Worm (Caenorhabditis elegans) whole organism, young adult: ENCODE measurements around the gene B0457.2.

Experiments used
- B0035.1 ChIP-seq: sonication (generic microtip); optimal IDR thresholded peaks from 2 replicates; lab custom pipeline; 2016; ENCODE audit warnings: missing genetic modification characterization, mild to moderate bottlenecking, missing compliant biosample characterization, missing genotype, missing genetic modification reagents
- F10E7.11 ChIP-seq: sonication (generic microtip); optimal IDR thresholded peaks from 2 replicates; lab custom pipeline; 2017; ENCODE audit warnings: mild to moderate bottlenecking, missing genetic modification characterization, moderate library complexity, missing compliant biosample characterization
- F23B12.7 ChIP-seq: sonication (generic microtip); optimal IDR thresholded peaks from 2 replicates; lab custom pipeline; 2017; ENCODE audit warnings: missing genetic modification characterization, mild to moderate bottlenecking, missing compliant biosample characterization, antibody characterized with exemption, moderate library complexity; ENCODE audit not compliant: insufficient read depth
- F33H1.4 ChIP-seq: fragments of 200-800 bp; sonication (Bioruptor generic); IDR thresholded peaks from 2 replicates; pipeline ENCODE4 v1.3.6; 2022; ENCODE audit warnings: missing genetic modification reagents, missing genetic modification characterization, missing compliant biosample characterization
- F57A8.1 ChIP-seq: fragments of 200-800 bp; sonication (Bioruptor generic); optimal IDR thresholded peaks from 2 replicates; lab custom pipeline; 2018; ENCODE audit warnings: mild to moderate bottlenecking, missing genetic modification characterization, moderate library complexity, missing compliant biosample characterization
- F57C9.4 ChIP-seq: sonication (generic microtip); optimal IDR thresholded peaks from 2 replicates; lab custom pipeline; 2017; ENCODE audit warnings: mild to moderate bottlenecking, missing genetic modification characterization, missing compliant biosample characterization
- Y53G8AR.9 ChIP-seq: fragments of 200-800 bp; sonication (Bioruptor generic); conservative IDR thresholded peaks from 2 replicates; pipeline ENCODE4 v1.3.6; 2022; ENCODE audit warnings: missing genetic modification reagents, missing genetic modification characterization, missing compliant biosample characterization
- Y79H2A.3 ChIP-seq: fragments of 200-800 bp; sonication (Bioruptor generic); conservative IDR thresholded peaks from 2 replicates; pipeline ENCODE4 v1.3.6; 2022; ENCODE audit warnings: missing genetic modification reagents, missing genetic modification characterization, missing compliant biosample characterization
- aptf-2 ChIP-seq: fragments of 200-800 bp; sonication (Bioruptor generic); conservative IDR thresholded peaks from 2 replicates; pipeline ENCODE4 v1.3.6; 2022; ENCODE audit warnings: missing genetic modification reagents, missing genetic modification characterization, missing compliant biosample characterization
- atf-7 ChIP-seq: sonication (generic microtip); optimal IDR thresholded peaks from 2 replicates; lab custom pipeline; 2017; ENCODE audit warnings: mild to moderate bottlenecking, missing genetic modification characterization, missing compliant biosample characterization
- ceh-58 ChIP-seq: fragments of 200-800 bp; sonication (Bioruptor generic); IDR thresholded peaks from 2 replicates; pipeline ENCODE4 v1.3.6; 2022; ENCODE audit warnings: missing genetic modification characterization, missing compliant biosample characterization
- ceh-91 ChIP-seq: fragments of 200-800 bp; sonication (Bioruptor generic); IDR thresholded peaks from 2 replicates; pipeline ENCODE4 v1.3.6; 2022; ENCODE audit warnings: missing genetic modification reagents, missing genetic modification characterization, missing compliant biosample characterization
- dpl-1 ChIP-seq: fragments of 150-350 bp; optimal IDR thresholded peaks from 2 replicates; lab custom pipeline; 2014; ENCODE audit warnings: missing biosample characterization, missing genetic modification reagents, missing genetic modification characterization
- efl-1 ChIP-seq: fragments of 150-350 bp; optimal IDR thresholded peaks from 2 replicates; lab custom pipeline; 2014; ENCODE audit warnings: missing biosample characterization, missing genetic modification reagents, missing genetic modification characterization
- gei-17 ChIP-seq: fragments of 200-800 bp; sonication (Bioruptor generic); optimal IDR thresholded peaks from 2 replicates; lab custom pipeline; 2018; ENCODE audit warnings: mild to moderate bottlenecking, missing genetic modification characterization, missing compliant biosample characterization
- him-1 ChIP-seq: sonication (generic microtip); optimal IDR thresholded peaks from 2 replicates; lab custom pipeline; 2016; ENCODE audit warnings: missing genotype, missing genetic modification reagents, missing genetic modification characterization, missing compliant biosample characterization
- hlh-12 ChIP-seq: sonication (generic microtip); optimal IDR thresholded peaks from 2 replicates; lab custom pipeline; 2016; ENCODE audit warnings: missing genetic modification characterization, missing compliant biosample characterization
- hlh-26 ChIP-seq: fragments of 200-800 bp; sonication (Bioruptor generic); conservative IDR thresholded peaks from 2 replicates; pipeline ENCODE4 v1.3.6; 2022; ENCODE audit warnings: missing genetic modification reagents, missing genetic modification characterization, missing compliant biosample characterization
- hmg-1.2 ChIP-seq: fragments of 200-800 bp; sonication (Bioruptor generic); IDR thresholded peaks from 2 replicates; pipeline ENCODE4 v1.3.6; 2022; ENCODE audit warnings: missing genetic modification reagents, missing genetic modification characterization, missing compliant biosample characterization
- lag-1 ChIP-seq: fragments of 200-800 bp; sonication (Bioruptor generic); IDR thresholded peaks from 2 replicates; pipeline ENCODE4 v1.3.6; 2022; ENCODE audit warnings: missing genetic modification reagents, missing genetic modification characterization, missing compliant biosample characterization
- let-607 ChIP-seq, 2 experiments: fragments of 200-800 bp in 1 of 2; sonication (Bioruptor generic) in 1 of 2; sonication (generic microtip) in 1 of 2; optimal IDR thresholded peaks; 2 replicates each; lab custom pipeline; 2016 to 2018; ENCODE audit warnings: mild to moderate bottlenecking in 2 of 2, missing compliant biosample characterization in 2 of 2, missing genetic modification characterization in 2 of 2, moderate library complexity in 2 of 2, missing genotype in 1 of 2
- lin-54 ChIP-seq: fragments of 200-800 bp; sonication (Bioruptor generic); optimal IDR thresholded peaks from 2 replicates; lab custom pipeline; 2018; ENCODE audit warnings: mild to moderate bottlenecking, missing genetic modification characterization, missing compliant biosample characterization
- lir-1 ChIP-seq: fragments of 200-800 bp; sonication (Bioruptor generic); conservative IDR thresholded peaks from 2 replicates; pipeline ENCODE4 v1.3.6; 2022; ENCODE audit warnings: missing genetic modification reagents, missing genetic modification characterization, missing compliant biosample characterization
- lsl-1 ChIP-seq: fragments of 200-800 bp; sonication (Bioruptor generic); optimal IDR thresholded peaks from 2 replicates; lab custom pipeline; 2018; ENCODE audit warnings: mild to moderate bottlenecking, missing genetic modification characterization, moderate library complexity, missing compliant biosample characterization
- madf-6 ChIP-seq: fragments of 200-800 bp; sonication (Bioruptor generic); IDR thresholded peaks from 2 replicates; pipeline ENCODE4 v1.3.6; 2022; ENCODE audit warnings: missing genetic modification reagents, missing genetic modification characterization, missing compliant biosample characterization
- madf-8 ChIP-seq: fragments of 200-800 bp; sonication (Bioruptor generic); conservative IDR thresholded peaks from 2 replicates; pipeline ENCODE4 v1.3.6; 2022; ENCODE audit warnings: missing genetic modification reagents, missing genetic modification characterization, missing compliant biosample characterization
- mcd-1 ChIP-seq: fragments of 200-800 bp; sonication (Bioruptor generic); IDR thresholded peaks from 2 replicates; pipeline ENCODE4 v1.3.6; 2022; ENCODE audit warnings: missing genetic modification reagents, missing genetic modification characterization, missing compliant biosample characterization
- mel-28 ChIP-seq: sonication (generic microtip); optimal IDR thresholded peaks from 2 replicates; lab custom pipeline; 2016; ENCODE audit warnings: borderline replicate concordance, mild to moderate bottlenecking, missing genetic modification characterization, missing compliant biosample characterization
- mes-4 ChIP-seq: sonication (generic microtip); optimal IDR thresholded peaks from 2 replicates; lab custom pipeline; 2016; ENCODE audit warnings: missing genotype, missing genetic modification characterization, missing compliant biosample characterization
- mxl-1 ChIP-seq: sonication (generic microtip); optimal IDR thresholded peaks from 2 replicates; lab custom pipeline; 2016; ENCODE audit warnings: missing genetic modification characterization, missing compliant biosample characterization
- nfyb-1 ChIP-seq: fragments of 200-800 bp; sonication (Bioruptor generic); IDR thresholded peaks from 2 replicates; pipeline ENCODE4 v1.3.6; 2022; ENCODE audit warnings: missing genetic modification reagents, missing genetic modification characterization, missing compliant biosample characterization
- nhr-120 ChIP-seq: fragments of 200-800 bp; sonication (Bioruptor generic); IDR thresholded peaks from 2 replicates; pipeline ENCODE4 v1.3.6; 2022; ENCODE audit warnings: missing genetic modification characterization, missing compliant biosample characterization
- nhr-179 ChIP-seq: sonication (generic microtip); optimal IDR thresholded peaks from 2 replicates; lab custom pipeline; 2016; ENCODE audit warnings: mild to moderate bottlenecking, missing genetic modification characterization, missing compliant biosample characterization
- nhr-27 ChIP-seq: fragments of 200-800 bp; sonication (Bioruptor generic); optimal IDR thresholded peaks from 2 replicates; lab custom pipeline; 2018; ENCODE audit warnings: mild to moderate bottlenecking, missing genetic modification characterization, moderate library complexity, missing compliant biosample characterization
- nhr-80 ChIP-seq: sonication (generic microtip); optimal IDR thresholded peaks from 2 replicates; lab custom pipeline; 2016; ENCODE audit warnings: missing genetic modification characterization, missing compliant biosample characterization
- sdz-38 ChIP-seq: sonication (generic microtip); optimal IDR thresholded peaks from 2 replicates; lab custom pipeline; 2016; ENCODE audit warnings: missing genotype, missing genetic modification characterization, missing compliant biosample characterization
- sea-2 ChIP-seq: fragments of 200-800 bp; sonication (Bioruptor generic); IDR thresholded peaks from 2 replicates; pipeline ENCODE4 v1.3.6; 2022; ENCODE audit warnings: missing genetic modification characterization, missing compliant biosample characterization
- snpc-3.4 ChIP-seq: sonication (generic microtip); optimal IDR thresholded peaks from 2 replicates; lab custom pipeline; 2017; ENCODE audit warnings: missing genetic modification characterization, mild to moderate bottlenecking, missing compliant biosample characterization, antibody characterized with exemption, moderate library complexity, missing genotype, missing genetic modification reagents
- xnd-1 ChIP-seq: sonication (generic microtip); optimal IDR thresholded peaks from 2 replicates; lab custom pipeline; 2016; ENCODE audit warnings: missing genotype, missing genetic modification reagents, missing genetic modification characterization, missing compliant biosample characterization
- zim-3 ChIP-seq: sonication (generic microtip); optimal IDR thresholded peaks from 2 replicates; lab custom pipeline; 2017; ENCODE audit warnings: mild to moderate bottlenecking, missing genetic modification characterization, moderate library complexity, missing compliant biosample characterization
- ztf-18 ChIP-seq: sonication (generic microtip); optimal IDR thresholded peaks from 2 replicates; lab custom pipeline; 2016; ENCODE audit warnings: missing genotype, mild to moderate bottlenecking, missing genetic modification characterization, missing compliant biosample characterization
- ztf-26 ChIP-seq: sonication (generic microtip); optimal IDR thresholded peaks from 2 replicates; lab custom pipeline; 2017; ENCODE audit warnings: missing genetic modification characterization, missing compliant biosample characterization

B0457.2 gene

DNA sequence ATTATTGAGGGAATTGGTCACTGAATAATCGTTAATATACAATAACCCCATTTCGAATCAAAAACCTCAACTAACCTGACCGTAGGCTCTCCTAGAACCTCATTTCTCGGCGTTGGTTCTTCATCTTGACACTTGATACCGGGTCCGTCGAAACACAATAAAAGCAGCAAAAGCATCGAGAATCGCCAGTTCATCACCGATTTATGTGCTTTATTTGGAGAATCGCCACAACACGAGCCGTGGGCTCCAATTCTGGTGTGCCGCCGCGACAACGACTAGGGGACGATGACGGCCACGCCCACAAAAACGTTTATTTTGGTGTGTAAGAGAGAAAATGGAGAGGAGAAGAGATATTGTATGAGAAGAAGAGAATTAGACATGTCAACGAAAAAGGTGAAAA lies 21.0 kb upstream of the B0457.2 start, which contains the start of gene cutl-15:
Gene cutl-15, minus strand, starts transcription at position 298 of the 400 bp plus-strand sequence.
- TF ChIP-seq ceh-91 (no peak), snpc-3.4 (tag; lab: Kevin White, UChicago) (no peak), nhr-179 (tag; lab: Kevin White, UChicago) (no peak), mel-28 (no peak), nhr-120 (GFP tag; lab: Robert Waterston, UW) (no peak), B0035.1 (no peak), F57C9.4 (tag; lab: Kevin White, UChicago) (no peak), him-1 (tag; lab: Kevin White, UChicago) (no peak)

DNA sequence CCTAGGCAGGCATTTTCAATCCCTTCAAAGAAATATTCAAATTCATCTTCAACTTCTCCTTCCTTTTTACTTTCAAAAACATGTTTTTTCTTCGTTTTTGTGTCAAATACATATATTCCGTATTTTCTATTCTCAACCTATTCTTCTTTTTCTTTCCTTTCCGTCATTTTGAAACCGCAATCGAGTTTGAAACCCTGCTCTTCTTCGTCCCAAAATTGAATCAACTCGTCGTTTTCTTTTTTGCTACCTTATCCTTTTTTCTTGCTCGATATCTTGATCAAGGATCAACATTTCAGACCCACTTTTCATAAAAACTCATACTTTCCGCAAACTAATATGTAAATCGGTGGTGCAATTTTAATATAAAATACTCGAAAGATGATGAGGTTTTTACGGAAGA lies 18.8 kb upstream of the B0457.2 start:
- TF ChIP-seq mxl-1 (tag; lab: Kevin White, UChicago) (no peak), Y53G8AR.9 (no peak), ceh-58 (GFP tag; lab: Robert Waterston, UW) (no peak), F57C9.4 (tag; lab: Kevin White, UChicago) (no peak), F23B12.7 (no peak), ztf-18 (tag; lab: Kevin White, UChicago) (no peak), hlh-26 (GFP tag; lab: Robert Waterston, UW) (no peak)
- TF ChIP-seq, all 124 proteins: peak for 0

- peak; percentile 54 for TF ChIP-seq madf-6 (GFP tag; lab: Robert Waterston, UW)
- peak; percentile 84 for TF ChIP-seq lsl-1 (GFP tag; lab: Kevin White, UChicago)
- peak; percentile 53 for TF ChIP-seq him-1 (tag; lab: Kevin White, UChicago)
- peak; percentile 80 for TF ChIP-seq lin-54
- peak; percentile 81 for TF ChIP-seq F33H1.4 (GFP tag; lab: Robert Waterston, UW)
- no peak for TF ChIP-seq nfyb-1
- peak; percentile 25 for TF ChIP-seq efl-1 (GFP tag; lab: Kevin White, UChicago)
- TF ChIP-seq F57A8.1 (GFP tag; lab: Kevin White, UChicago), result no peak
- peak; percentile 19 for TF ChIP-seq xnd-1
- TF ChIP-seq B0035.1, result no peak
- TF ChIP-seq sea-2, result no peak
- peak; percentile 19; the same call in 1 of the 2 replicates for TF ChIP-seq mcd-1
- TF ChIP-seq madf-8 (GFP tag; lab: Robert Waterston, UW), result 0 out of 2 replicates have a peak, but pooled peaks have one; percentile 24
These were observed 14.1 kb upstream of the B0457.2 start, which contains the start of the genes set-17 and T21B10.4 for ce11 chrII:8940362-8940940. TSS of gene set-17 (minus strand) at chrII:8940488. TSS of gene T21B10.4 (plus strand) at chrII:8940894.

DNA sequence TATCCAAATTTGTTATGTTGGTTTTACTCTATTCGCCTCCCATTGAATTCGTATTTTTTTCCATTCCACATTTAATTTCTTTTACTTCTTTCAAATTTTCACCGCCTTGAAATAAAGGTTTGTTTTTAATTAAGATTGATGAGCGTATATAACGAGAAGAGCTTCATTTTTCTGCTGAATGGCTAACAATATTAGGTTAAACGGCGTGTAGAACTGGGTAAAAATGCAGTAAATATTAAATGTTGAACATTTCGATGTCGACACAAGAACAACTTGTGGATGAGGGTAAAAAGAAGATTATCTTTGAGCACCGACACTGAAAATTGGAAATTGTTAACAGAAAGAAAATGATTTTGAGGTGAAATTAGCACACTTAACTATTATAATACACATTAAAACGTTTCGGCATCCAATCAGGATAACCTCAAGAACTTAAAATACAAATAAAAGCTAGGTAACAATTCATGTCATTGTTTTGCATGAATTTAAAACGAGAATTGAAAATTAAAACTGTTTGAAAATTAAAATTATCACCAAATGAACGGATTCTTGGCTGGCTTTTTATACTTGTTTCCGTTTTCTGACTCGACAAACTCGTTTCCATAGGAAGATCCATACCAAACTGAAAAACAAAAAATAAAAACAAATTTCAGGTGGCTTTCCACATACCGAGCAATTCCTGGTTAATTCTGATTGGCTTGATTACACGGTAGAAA lies 12.7 kb upstream of the B0457.2 start:
- TF ChIP-seq lag-1 (GFP tag; lab: Robert Waterston, UW), result no peak
- no peak for TF ChIP-seq hlh-26 (GFP tag; lab: Robert Waterston, UW)
- TF ChIP-seq zim-3 (tag; lab: Kevin White, UChicago), result no peak
- no peak; the same call in 1 of the 2 replicates for TF ChIP-seq F33H1.4 (GFP tag; lab: Robert Waterston, UW)
- TF ChIP-seq lir-1 (GFP tag; lab: Robert Waterston, UW), result no peak
- TF ChIP-seq xnd-1, result peak; percentile 24
- no peak for TF ChIP-seq hlh-12 (tag; lab: Kevin White, UChicago)
- no peak for TF ChIP-seq dpl-1
- no peak for TF ChIP-seq let-607 (tag; optimal IDR thresholded peaks at IDR 0.05; lab: Kevin White, UChicago)
- TF ChIP-seq snpc-3.4 (tag; lab: Kevin White, UChicago), result peak; percentile 1
- TF ChIP-seq ztf-18 (tag; lab: Kevin White, UChicago), result no peak
- TF ChIP-seq nhr-27, result no peak
- TF ChIP-seq hmg-1.2, result no peak; the same call in 1 of the 2 replicates
- TF ChIP-seq atf-7 (tag; lab: Kevin White, UChicago), result peak; percentile 12
- TF ChIP-seq madf-8 (GFP tag; lab: Robert Waterston, UW), result no peak
- TF ChIP-seq sdz-38 (tag; lab: Kevin White, UChicago), result no peak
- TF ChIP-seq nhr-80 (tag; lab: Kevin White, UChicago), result no peak
- no peak for TF ChIP-seq ztf-26
- peak; percentile 6 for TF ChIP-seq F10E7.11 (tag; lab: Kevin White, UChicago)
- TF ChIP-seq Y79H2A.3 (GFP tag; lab: Robert Waterston, UW), result peak; percentile 67; the same call in 1 of the 2 replicates
- TF ChIP-seq aptf-2 (GFP tag; lab: Robert Waterston, UW), result no peak
- TF ChIP-seq gei-17 (GFP tag; lab: Kevin White, UChicago), result no peak
- TF ChIP-seq mes-4 (tag; lab: Kevin White, UChicago), result no peak
